Worm (Caenorhabditis elegans): ENCODE data around the gene F10E9.11.
A peak's percentile ranks its signal among the peaks of the same experiment; 100 is the strongest.

The F10E9.11 gene

ce11 chrIII:8305304-8305703 lies 13.8 kb downstream of the F10E9.11 start:
- TF ChIP-seq lsy-27 (tag; optimal IDR thresholded peaks at IDR 0.05; ENCODE audit: borderline replicate concordance, insufficient read depth) (no peak), hsf-1 (GFP tag; IDR thresholded peaks at IDR 0.05) (0 out of 2 replicates have a peak, but pooled peaks have one; percentile 10), D2030.7 (GFP tag; IDR thresholded peaks at IDR 0.05) (no peak)

- TF ChIP-seq sdz-38 (tag; optimal IDR thresholded peaks at IDR 0.05) = no peak
- TF ChIP-seq let-526 (GFP tag; IDR thresholded peaks at IDR 0.05) = no peak
- no peak for TF ChIP-seq mcd-1 (GFP tag; IDR thresholded peaks at IDR 0.05)
- no peak for TF ChIP-seq attf-3 (GFP tag; conservative IDR thresholded peaks at IDR 0.05)
- no peak for TF ChIP-seq F39B2.1 (GFP tag; IDR thresholded peaks at IDR 0.05)
- TF ChIP-seq egl-18 (GFP tag; IDR thresholded peaks at IDR 0.05) = no peak
- TF ChIP-seq ztf-28 (GFP tag; IDR thresholded peaks at IDR 0.05) = no peak
These were observed 15.6 kb downstream of the F10E9.11 start for ce11 chrIII:8303440-8303839.

ce11 chrIII:8300860-8301396 lies 18.1 kb downstream of the F10E9.11 start:
- TF ChIP-seq ceh-58 (GFP tag; IDR thresholded peaks at IDR 0.05) (no peak), die-1 (tag; optimal IDR thresholded peaks at IDR 0.05) (no peak), ceh-40 (GFP tag; IDR thresholded peaks at IDR 0.05) (no peak), zim-3 (tag; optimal IDR thresholded peaks at IDR 0.05) (no peak), D2030.7 (GFP tag; IDR thresholded peaks at IDR 0.05) (no peak), lin-40 (tag; optimal IDR thresholded peaks at IDR 0.05) (no peak), F57A8.1 (GFP tag; optimal IDR thresholded peaks at IDR 0.05) (no peak), F37B4.10 (GFP tag; IDR thresholded peaks at IDR 0.05) (no peak), F10E7.11 (tag; optimal IDR thresholded peaks at IDR 0.05) (no peak), nhr-27 (tag; optimal IDR thresholded peaks at IDR 0.05) (no peak), hlh-12 (tag; optimal IDR thresholded peaks at IDR 0.05) (no peak), ceh-91 (GFP tag; IDR thresholded peaks at IDR 0.05) (no peak)

ce11 chrIII:8299734-8300133 lies 19.3 kb downstream of the F10E9.11 start:
- TF ChIP-seq him-1 (tag; optimal IDR thresholded peaks at IDR 0.05) (no peak), aptf-3 (GFP tag; IDR thresholded peaks at IDR 0.05) (no peak), zfh-2 (GFP tag; conservative IDR thresholded peaks at IDR 0.05) (no peak), akir-1 (GFP tag; optimal IDR thresholded peaks at IDR 0.05) (no peak), nfya-2 (GFP tag; IDR thresholded peaks at IDR 0.05) (no peak), pha-4 (tag; optimal IDR thresholded peaks at IDR 0.05) (no peak), ceh-79 (tag; optimal IDR thresholded peaks at IDR 0.05) (no peak), ztf-22 (GFP tag; optimal IDR thresholded peaks at IDR 0.05) (no peak), Y53F4B.3 (GFP tag; IDR thresholded peaks at IDR 0.05) (no peak), mxl-1 (tag; optimal IDR thresholded peaks at IDR 0.05) (no peak), F52B5.7 (tag; optimal IDR thresholded peaks at IDR 0.05) (no peak), die-1 (tag; optimal IDR thresholded peaks at IDR 0.05) (no peak), F55B11.4 (tag; optimal IDR thresholded peaks at IDR 0.05; ENCODE audit: borderline replicate concordance, insufficient read depth) (no peak), K11D2.4 (GFP tag; IDR thresholded peaks at IDR 0.05) (no peak), ztf-18 (tag; optimal IDR thresholded peaks at IDR 0.05) (no peak)

All from whole organism, young adult.